Worm (Caenorhabditis elegans) whole organism, early embryonic: ENCODE measurements around the gene C18C4.7.

Experiments
- F13C5.2 ChIP-seq: sonication (generic microtip); optimal IDR thresholded peaks from 2 replicates; lab custom pipeline; 2017; ENCODE audit warnings: mild to moderate bottlenecking, missing genetic modification characterization, inconsistent platforms, missing compliant biosample characterization
- aly-1 ChIP-seq: sonication (generic microtip); optimal IDR thresholded peaks from 2 replicates; lab custom pipeline; 2016; ENCODE audit warnings: missing genetic modification characterization, missing compliant biosample characterization
- ama-1 ChIP-seq: fragments of 150-350 bp; optimal IDR thresholded peaks from 2 replicates; lab custom pipeline; 2014
- ceh-13 ChIP-seq: fragments of 200-800 bp; sonication (Bioruptor generic); optimal IDR thresholded peaks from 2 replicates; lab custom pipeline; 2018; ENCODE audit warnings: mild to moderate bottlenecking, missing genetic modification characterization, missing compliant biosample characterization
- flt-1 ChIP-seq: fragments of 200-800 bp; sonication (Bioruptor generic); IDR thresholded peaks from 2 replicates; pipeline ENCODE4 v1.3.6; 2022; ENCODE audit warnings: missing genetic modification characterization, missing compliant biosample characterization
- hmbx-1 ChIP-seq: sonication (generic microtip); optimal IDR thresholded peaks from 2 replicates; lab custom pipeline; 2016; ENCODE audit warnings: mild to moderate bottlenecking, missing genetic modification characterization, missing compliant biosample characterization
- hnd-1 ChIP-seq: sonication (generic microtip); optimal IDR thresholded peaks from 2 replicates; lab custom pipeline; 2016; ENCODE audit warnings: missing genetic modification characterization, missing compliant biosample characterization
- pes-1 ChIP-seq: fragments of 200-800 bp; sonication (Bioruptor generic); IDR thresholded peaks from 2 replicates; pipeline ENCODE4 v1.3.6; 2022; ENCODE audit warnings: missing genetic modification reagents, missing genetic modification characterization, missing compliant biosample characterization
- scrt-1 ChIP-seq: fragments of 200-800 bp; sonication (Bioruptor generic); IDR thresholded peaks from 2 replicates; pipeline ENCODE4 v1.3.6; 2022; ENCODE audit warnings: missing genetic modification characterization, missing compliant biosample characterization
- tbx-11 ChIP-seq: fragments of 200-800 bp; sonication (Bioruptor generic); IDR thresholded peaks from 2 replicates; pipeline ENCODE4 v1.3.6; 2022; ENCODE audit warnings: missing genetic modification characterization, missing compliant biosample characterization
- tbx-37 ChIP-seq: fragments of 200-800 bp; sonication (Bioruptor generic); conservative IDR thresholded peaks from 2 replicates; pipeline ENCODE4 v1.3.6; 2022; ENCODE audit warnings: missing genetic modification reagents, missing genetic modification characterization, missing compliant biosample characterization
- tra-4 ChIP-seq: sonication (generic microtip); optimal IDR thresholded peaks from 2 replicates; lab custom pipeline; 2017; ENCODE audit warnings: missing genetic modification characterization, missing compliant biosample characterization

DNA sequence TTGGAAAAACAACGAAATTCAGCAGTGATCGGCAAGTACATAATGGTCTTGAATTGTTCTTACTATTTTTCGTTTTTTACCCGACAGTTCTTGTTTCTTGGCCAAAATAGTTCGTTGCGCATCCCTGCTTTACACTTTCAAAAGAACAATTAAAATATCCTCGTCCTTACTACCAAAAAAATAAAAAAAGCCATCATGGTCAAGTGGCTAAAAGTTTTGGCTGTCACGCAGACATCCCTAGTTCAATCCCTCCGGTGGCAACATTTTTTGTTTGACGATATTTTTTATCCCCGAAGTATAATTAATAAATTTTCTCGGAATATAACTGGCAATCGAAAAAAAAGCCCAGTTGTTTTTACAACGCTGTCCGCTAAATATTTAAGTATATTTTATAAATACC is 24.9 kb upstream of the C18C4.7 start:
- no peak for TF ChIP-seq tbx-37 (GFP tag; lab: Robert Waterston, UW)
- no peak for TF ChIP-seq aly-1 (tag; lab: Kevin White, UChicago)
- TF ChIP-seq ama-1 (lab: Kevin White, UChicago), result no peak
- no peak for TF ChIP-seq ceh-13 (GFP tag; lab: Kevin White, UChicago)
- no peak for TF ChIP-seq hnd-1
- TF ChIP-seq scrt-1 (GFP tag; lab: Robert Waterston, UW), result no peak
- no peak for TF ChIP-seq tra-4 (tag; lab: Kevin White, UChicago)
- TF ChIP-seq pes-1 (GFP tag; lab: Robert Waterston, UW), result no peak
- TF ChIP-seq F13C5.2 (tag; lab: Kevin White, UChicago), result no peak
- no peak for TF ChIP-seq tbx-11 (GFP tag; lab: Robert Waterston, UW)
- TF ChIP-seq hmbx-1 (tag; lab: Kevin White, UChicago), result no peak
- no peak for TF ChIP-seq flt-1 (GFP tag; lab: Robert Waterston, UW)
